Worm (Caenorhabditis elegans): ENCODE results near the gene nmad-1.
A peak's percentile ranks its signal among the peaks of the same experiment; 100 is the strongest.

The nmad-1 gene

DNA sequence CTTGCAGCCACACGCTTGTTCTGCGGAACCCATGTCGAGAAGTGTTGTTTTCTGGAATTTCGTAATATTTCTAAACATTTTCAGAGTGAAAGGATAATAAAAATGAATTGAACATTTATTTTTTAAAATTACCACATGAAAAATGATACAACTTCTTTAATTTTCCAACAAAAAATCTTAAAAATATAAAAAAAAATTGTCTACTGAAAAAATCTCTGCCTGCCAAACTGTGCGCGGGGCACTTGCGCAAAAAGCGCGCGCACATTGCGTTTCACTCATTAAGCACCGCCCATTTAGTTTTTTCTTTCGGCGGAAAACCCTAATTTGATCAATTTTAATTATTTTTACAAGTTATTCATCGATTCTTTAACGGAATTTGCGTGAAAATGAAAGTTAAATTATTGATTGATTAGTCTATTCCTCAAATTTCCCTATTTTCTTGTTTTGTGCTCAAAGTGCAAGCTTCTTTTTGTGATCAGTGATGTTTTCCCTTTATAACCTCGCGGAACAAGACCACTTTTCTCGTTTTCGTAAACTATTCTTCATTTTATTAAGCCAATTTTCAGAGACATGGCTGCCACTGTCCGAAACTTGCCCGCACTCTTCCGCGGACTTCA, at the start of gene nmad-1, which contains the start of gene hach-1:
Gene nmad-1 (minus strand): TSS at position 51 of the 617 bp plus-strand sequence.
Gene hach-1 (plus strand): TSS at position 567 of the 617 bp plus-strand sequence.
- peak; percentile 90 for TF ChIP-seq nhr-20 (tag; optimal IDR thresholded peaks at IDR 0.05)
- peak; percentile 43 for TF ChIP-seq blmp-1 (tag; optimal IDR thresholded peaks at IDR 0.05)
- TF ChIP-seq nhr-90 (tag; optimal IDR thresholded peaks at IDR 0.05; ENCODE audit: poor library complexity), result peak; percentile 78
- TF ChIP-seq elt-3 (tag; optimal IDR thresholded peaks at IDR 0.05), result peak in 1 of 6 experiments; percentile 61
- TF ChIP-seq lsy-2 (tag; optimal IDR thresholded peaks at IDR 0.05), result peak; percentile 69 to 73
- TF ChIP-seq unc-86 (tag; optimal IDR thresholded peaks at IDR 0.05), result peak; percentile 68
- no peak for TF ChIP-seq aly-2 (tag; optimal IDR thresholded peaks at IDR 0.05)
- TF ChIP-seq ceh-63 (GFP tag; optimal IDR thresholded peaks at IDR 0.05), result no peak
- TF ChIP-seq sox-4 (tag; optimal IDR thresholded peaks at IDR 0.05), result peak; percentile 59
- no peak for TF ChIP-seq hlh-4 (tag; optimal IDR thresholded peaks at IDR 0.05)
- TF ChIP-seq nhr-71 (tag; optimal IDR thresholded peaks at IDR 0.05), result peak; percentile 87
- peak; percentile 64 for TF ChIP-seq elt-2 (tag; optimal IDR thresholded peaks at IDR 0.05)
- TF ChIP-seq C16A3.4 (tag; optimal IDR thresholded peaks at IDR 0.05), result peak; percentile 77
- TF ChIP-seq irx-1 (tag; optimal IDR thresholded peaks at IDR 0.05), result peak; percentile 56
- TF ChIP-seq ceh-88 (GFP tag; IDR thresholded peaks at IDR 0.05), result no peak; the same call in 1 of the 2 replicates
- no peak for TF ChIP-seq hpl-2 (GFP tag; optimal IDR thresholded peaks at IDR 0.05)
- peak; percentile 80 for TF ChIP-seq nhr-47 (tag; optimal IDR thresholded peaks at IDR 0.05)
- TF ChIP-seq grh-1 (GFP tag; IDR thresholded peaks at IDR 0.05), result peak; percentile 52; the same call in 1 of the 2 replicates
- TF ChIP-seq nhr-76 (tag; optimal IDR thresholded peaks at IDR 0.05), result no peak
- peak in 1 of 2 experiments; percentile 76 for TF ChIP-seq ztf-11 (tag; optimal IDR thresholded peaks at IDR 0.05)
- peak; percentile 84 for TF ChIP-seq swsn-7 (tag; optimal IDR thresholded peaks at IDR 0.05)
- peak; percentile 27 for TF ChIP-seq C04F5.9 (tag; optimal IDR thresholded peaks at IDR 0.05)
- TF ChIP-seq snu-23 (GFP tag; optimal IDR thresholded peaks at IDR 0.05), result peak; percentile 89
- TF ChIP-seq fkh-8 (tag; optimal IDR thresholded peaks at IDR 0.05), result peak; percentile 23
- TF ChIP-seq lin-15B (tag; optimal IDR thresholded peaks at IDR 0.05), result peak; percentile 32
- TF ChIP-seq xbp-1 (tag; optimal IDR thresholded peaks at IDR 0.05), result peak; percentile 82
- no peak for TF ChIP-seq egl-27 (tag; optimal IDR thresholded peaks at IDR 0.05)
- peak; percentile 89 for TF ChIP-seq nhr-85 (tag)
- TF ChIP-seq nhr-28 (tag; optimal IDR thresholded peaks at IDR 0.05), result no peak
- TF ChIP-seq ceh-82 (tag; optimal IDR thresholded peaks at IDR 0.05), result peak; percentile 42 to 81 (median 63)
- TF ChIP-seq alr-1 (tag; optimal IDR thresholded peaks at IDR 0.05; ENCODE audit: borderline replicate concordance), result no peak
- TF ChIP-seq lin-35 (GFP tag; optimal IDR thresholded peaks at IDR 0.05), result peak; percentile 44 to 64
- no peak for TF ChIP-seq mab-9 (GFP tag; IDR thresholded peaks at IDR 0.05)
- TF ChIP-seq isw-1 (GFP tag; IDR thresholded peaks at IDR 0.05), result peak; percentile 53; the same call in 1 of the 2 replicates
- peak; percentile 75 for TF ChIP-seq snpc-4 (tag; optimal IDR thresholded peaks at IDR 0.05)
- peak; percentile 85 for TF ChIP-seq nhr-19 (GFP tag; conservative IDR thresholded peaks at IDR 0.05)
- TF ChIP-seq rnt-1 (tag; optimal IDR thresholded peaks at IDR 0.05), result peak; percentile 83
- TF ChIP-seq tbx-2 (tag; optimal IDR thresholded peaks at IDR 0.05), result peak; percentile 72
- TF ChIP-seq lin-13 (GFP tag; optimal IDR thresholded peaks at IDR 0.05), result peak; percentile 38
- peak; percentile 7 for TF ChIP-seq vab-15 (tag; optimal IDR thresholded peaks at IDR 0.05)
- TF ChIP-seq zip-4 (GFP tag; optimal IDR thresholded peaks at IDR 0.05), result peak; percentile 58
- TF ChIP-seq ztf-4 (tag; optimal IDR thresholded peaks at IDR 0.05), result peak; percentile 63
- peak; percentile 67 for TF ChIP-seq lir-3 (tag; optimal IDR thresholded peaks at IDR 0.05; ENCODE audit: poor library complexity)
- TF ChIP-seq unc-130 (tag; optimal IDR thresholded peaks at IDR 0.05), result peak; percentile 72
- peak; percentile 56 to 74 for TF ChIP-seq efl-1 (optimal IDR thresholded peaks at IDR 0.05)
- TF ChIP-seq efl-1 (GFP tag; optimal IDR thresholded peaks at IDR 0.05 in 1 of 2), result peak; percentile 46 to 97
- no peak for TF ChIP-seq ama-1 (optimal IDR thresholded peaks at IDR 0.05)
- peak; percentile 17 for TF ChIP-seq fkh-4 (tag; optimal IDR thresholded peaks at IDR 0.05; ENCODE audit: borderline replicate concordance)
- peak; percentile 69 for TF ChIP-seq lin-39 (tag; optimal IDR thresholded peaks at IDR 0.05)
- no peak for TF ChIP-seq nhr-84 (tag; optimal IDR thresholded peaks at IDR 0.05)
- TF ChIP-seq pqm-1 (tag; optimal IDR thresholded peaks at IDR 0.05), result no peak
- peak; percentile 74 for TF ChIP-seq ceh-8 (GFP tag; optimal IDR thresholded peaks at IDR 0.05)
